Worm (Caenorhabditis elegans) whole organism, L4 larva: ENCODE results near the gene cpt-1.

Experiments
- D1046.2 ChIP-seq: fragments of 200-800 bp; sonication (Bioruptor generic); IDR thresholded peaks from 2 replicates; pipeline ENCODE4 v1.3.6; 2022; ENCODE audit warnings: missing genetic modification characterization, missing compliant biosample characterization
- F26F4.8 ChIP-seq: fragments of 200-800 bp; sonication (Bioruptor generic); conservative IDR thresholded peaks from 2 replicates; pipeline ENCODE4 v1.3.6; 2022; ENCODE audit warnings: missing genetic modification characterization, missing compliant biosample characterization
- F37D6.2 ChIP-seq: sonication (generic microtip); optimal IDR thresholded peaks from 2 replicates; lab custom pipeline; 2016; ENCODE audit warnings: mild to moderate bottlenecking, missing genetic modification characterization, missing compliant biosample characterization
- F44E2.7 ChIP-seq: fragments of 200-800 bp; sonication (Bioruptor generic); IDR thresholded peaks from 2 replicates; pipeline ENCODE4 v2.1.2; 2022; ENCODE audit warnings: missing genetic modification characterization, missing compliant biosample characterization
- F49E8.2 ChIP-seq: sonication (generic microtip); optimal IDR thresholded peaks from 2 replicates; lab custom pipeline; 2016; ENCODE audit warnings: missing compliant biosample characterization, mild to moderate bottlenecking, missing genetic modification characterization, borderline replicate concordance
- Y105C5A.15 ChIP-seq: fragments of 200-800 bp; sonication (Bioruptor generic); IDR thresholded peaks from 2 replicates; pipeline ENCODE4 v1.3.6; 2022; ENCODE audit warnings: missing genetic modification characterization, missing compliant biosample characterization
- Y48G9A.11 ChIP-seq: fragments of 200-800 bp; sonication (Bioruptor generic); IDR thresholded peaks from 2 replicates; pipeline ENCODE4 v1.3.6; 2022; ENCODE audit warnings: missing genetic modification reagents, missing genetic modification characterization, missing compliant biosample characterization
- Y75B8A.6 ChIP-seq: fragments of 200-800 bp; sonication (Bioruptor generic); IDR thresholded peaks from 2 replicates; pipeline ENCODE4 v1.3.6; 2022; ENCODE audit warnings: missing genetic modification reagents, missing genetic modification characterization, missing compliant biosample characterization
- aha-1 ChIP-seq: fragments of 150-350 bp; peaks from one replicate; lab custom pipeline; 2014; ENCODE audit warnings: missing biosample characterization, missing genetic modification characterization
- ama-1 ChIP-seq: fragments of 150-350 bp; optimal IDR thresholded peaks from 2 replicates; lab custom pipeline; 2014; ENCODE audit warnings: inconsistent platforms, mixed read lengths
- arid-1 ChIP-seq: fragments of 200-800 bp; sonication (Bioruptor generic); conservative IDR thresholded peaks from 2 replicates; pipeline ENCODE4 v1.3.6; 2022; ENCODE audit warnings: missing genetic modification reagents, missing genetic modification characterization, missing compliant biosample characterization
- attf-4 ChIP-seq: sonication (generic microtip); optimal IDR thresholded peaks from 3 replicates; lab custom pipeline; 2017; ENCODE audit warnings: missing biosample characterization, missing genetic modification characterization
- ceh-20 ChIP-seq: fragments of 200-800 bp; sonication (Bioruptor generic); IDR thresholded peaks from 2 replicates; pipeline ENCODE4 v1.3.6; 2022; ENCODE audit warnings: missing genetic modification reagents, missing genetic modification characterization, missing compliant biosample characterization
- ces-1 ChIP-seq: fragments of 150-350 bp; sonication (generic microtip); optimal IDR thresholded peaks from 4 replicates; lab custom pipeline; 2014; ENCODE audit warnings: missing biosample characterization, missing genetic modification reagents, missing genetic modification characterization
- daf-16 ChIP-seq, 3 experiments: sonication (generic microtip); optimal IDR thresholded peaks; 2 replicates each; lab custom pipeline; 2016 to 2017; ENCODE audit warnings: missing genetic modification characterization in 3 of 3, missing genetic modification reagents in 3 of 3, mild to moderate bottlenecking in 2 of 3, missing compliant biosample characterization in 2 of 3, missing biosample characterization in 1 of 3, moderate library complexity in 1 of 3
- dmd-6 ChIP-seq: fragments of 200-800 bp; sonication (Bioruptor generic); IDR thresholded peaks from 2 replicates; pipeline ENCODE4 v1.3.6; 2022; ENCODE audit warnings: missing genetic modification reagents, missing genetic modification characterization, missing compliant biosample characterization
- dmd-9 ChIP-seq: fragments of 200-800 bp; sonication (Bioruptor generic); IDR thresholded peaks from 2 replicates; pipeline ENCODE4 v1.3.6; 2022; ENCODE audit warnings: missing genetic modification reagents, missing genetic modification characterization, missing compliant biosample characterization
- duxl-1 ChIP-seq: sonication (generic microtip); optimal IDR thresholded peaks from 2 replicates; lab custom pipeline; 2016; ENCODE audit warnings: mild to moderate bottlenecking, missing genetic modification characterization, moderate library complexity, missing compliant biosample characterization; ENCODE audit not compliant: poor library complexity
- egl-43 ChIP-seq: fragments of 200-800 bp; sonication (Bioruptor generic); IDR thresholded peaks from 2 replicates; pipeline ENCODE4 v1.3.6; 2022; ENCODE audit warnings: missing genetic modification reagents, missing genetic modification characterization, missing compliant biosample characterization
- fos-1 ChIP-seq: fragments of 150-350 bp; optimal IDR thresholded peaks from 2 replicates; lab custom pipeline; 2014; ENCODE audit warnings: missing biosample characterization, missing genetic modification characterization
- gei-8 ChIP-seq: fragments of 200-800 bp; sonication (Bioruptor generic); optimal IDR thresholded peaks from 2 replicates; lab custom pipeline; 2018; ENCODE audit warnings: mild to moderate bottlenecking, missing genetic modification characterization, missing compliant biosample characterization
- hlh-30 ChIP-seq: sonication (generic microtip); optimal IDR thresholded peaks from 2 replicates; lab custom pipeline; 2017; ENCODE audit warnings: antibody characterized with exemption, mild to moderate bottlenecking, missing genetic modification characterization, missing compliant biosample characterization; ENCODE audit not compliant: insufficient read depth
- hmg-1.1 ChIP-seq: fragments of 200-800 bp; sonication (Bioruptor generic); IDR thresholded peaks from 2 replicates; pipeline ENCODE4 v1.3.6; 2022; ENCODE audit warnings: missing genetic modification reagents, missing genetic modification characterization, missing compliant biosample characterization
- jun-1 ChIP-seq: fragments of 150-350 bp; optimal IDR thresholded peaks from 2 replicates; lab custom pipeline; 2014; ENCODE audit warnings: missing biosample characterization, missing genetic modification reagents, missing genetic modification characterization
- lin-13 ChIP-seq: fragments of 150-350 bp; optimal IDR thresholded peaks from 2 replicates; lab custom pipeline; 2014; ENCODE audit warnings: missing biosample characterization, missing genetic modification reagents, missing genetic modification characterization
- lin-29 ChIP-seq: fragments of 200-800 bp; sonication (Bioruptor generic); IDR thresholded peaks from 2 replicates; pipeline ENCODE4 v1.3.6; 2022; ENCODE audit warnings: missing genetic modification reagents, missing genetic modification characterization, missing compliant biosample characterization
- lin-39 ChIP-seq: fragments of 150-350 bp; optimal IDR thresholded peaks from 2 replicates; lab custom pipeline; 2014; ENCODE audit warnings: missing biosample characterization, missing genetic modification reagents, missing genetic modification characterization
- madf-9 ChIP-seq: fragments of 200-800 bp; sonication (Bioruptor generic); conservative IDR thresholded peaks from 2 replicates; pipeline ENCODE4 v1.3.6; 2022; ENCODE audit warnings: missing genetic modification reagents, missing genetic modification characterization, missing compliant biosample characterization
- mdl-1 ChIP-seq, 2 experiments: fragments of 150-350 bp in 1 of 2; sonication (generic microtip) in 1 of 2; optimal IDR thresholded peaks; 2 replicates each; lab custom pipeline; 2014 to 2017; ENCODE audit warnings: missing biosample characterization in 2 of 2, missing genetic modification characterization in 2 of 2
- mdt-29 ChIP-seq: fragments of 200-800 bp; sonication (Bioruptor generic); IDR thresholded peaks from 2 replicates; pipeline ENCODE4 v1.3.6; 2022; ENCODE audit warnings: missing genetic modification reagents, missing genetic modification characterization, missing compliant biosample characterization
- mep-1 ChIP-seq: fragments of 150-350 bp; sonication (generic microtip); optimal IDR thresholded peaks from 3 replicates; lab custom pipeline; 2014; ENCODE audit warnings: missing biosample characterization, missing genetic modification characterization
- mes-2 ChIP-seq: sonication (generic microtip); optimal IDR thresholded peaks from 2 replicates; lab custom pipeline; 2016; ENCODE audit warnings: missing genotype, mild to moderate bottlenecking, missing genetic modification characterization, missing compliant biosample characterization; ENCODE audit not compliant: poor library complexity, severe bottlenecking
- mxl-2 ChIP-seq: fragments of 200-800 bp; sonication (Bioruptor generic); conservative IDR thresholded peaks from 2 replicates; pipeline ENCODE4 v1.3.6; 2022; ENCODE audit warnings: missing genetic modification reagents, missing genetic modification characterization, missing compliant biosample characterization
- mxl-3 ChIP-seq: fragments of 200-800 bp; sonication (Bioruptor generic); optimal IDR thresholded peaks from 2 replicates; lab custom pipeline; 2018; ENCODE audit warnings: mild to moderate bottlenecking, missing genetic modification characterization, missing compliant biosample characterization
- nhr-237 ChIP-seq: sonication (generic microtip); optimal IDR thresholded peaks from 2 replicates; lab custom pipeline; 2017; ENCODE audit warnings: missing biosample characterization, missing genetic modification characterization
- nhr-28 ChIP-seq: fragments of 150-350 bp; optimal IDR thresholded peaks from 2 replicates; lab custom pipeline; 2014; ENCODE audit warnings: missing biosample characterization, missing genetic modification characterization
- nhr-41 ChIP-seq: fragments of 200-800 bp; sonication (Bioruptor generic); IDR thresholded peaks from 2 replicates; pipeline ENCODE4 v1.3.6; 2022; ENCODE audit warnings: missing genetic modification reagents, missing genetic modification characterization, missing compliant biosample characterization
- nhr-6 ChIP-seq: fragments of 150-350 bp; optimal IDR thresholded peaks from 2 replicates; lab custom pipeline; 2014; ENCODE audit warnings: missing biosample characterization, missing genetic modification characterization
- nhr-76 ChIP-seq: fragments of 150-350 bp; optimal IDR thresholded peaks from 2 replicates; lab custom pipeline; 2014; ENCODE audit warnings: missing biosample characterization, missing genetic modification characterization
- php-3 ChIP-seq: fragments of 200-800 bp; sonication (Bioruptor generic); IDR thresholded peaks from 2 replicates; pipeline ENCODE4 v1.3.6; 2022; ENCODE audit warnings: missing genetic modification reagents, missing genetic modification characterization, missing compliant biosample characterization
- rbr-2 ChIP-seq: sonication (generic microtip); optimal IDR thresholded peaks from 2 replicates; lab custom pipeline; 2016; ENCODE audit warnings: missing genotype, missing genetic modification characterization, missing compliant biosample characterization
- saeg-2 ChIP-seq: fragments of 200-800 bp; sonication (Bioruptor generic); IDR thresholded peaks from 2 replicates; pipeline ENCODE4 v1.3.6; 2022; ENCODE audit warnings: missing genetic modification reagents, missing genetic modification characterization, missing compliant biosample characterization
- sdz-12 ChIP-seq: fragments of 200-800 bp; sonication (Bioruptor generic); optimal IDR thresholded peaks from 2 replicates; lab custom pipeline; 2018; ENCODE audit warnings: mild to moderate bottlenecking, missing genetic modification characterization, missing compliant biosample characterization
- snpc-1.2 ChIP-seq: fragments of 200-800 bp; sonication (Bioruptor generic); IDR thresholded peaks from 2 replicates; pipeline ENCODE4 v1.3.6; 2022; ENCODE audit warnings: missing genetic modification reagents, missing genetic modification characterization, missing compliant biosample characterization
- snpc-4 ChIP-seq: fragments of 150-350 bp; optimal IDR thresholded peaks from 2 replicates; lab custom pipeline; 2014; ENCODE audit warnings: missing biosample characterization, missing genetic modification characterization
- tra-1 ChIP-seq: fragments of 200-800 bp; sonication (Bioruptor generic); IDR thresholded peaks from 2 replicates; pipeline ENCODE4 v1.3.6; 2022; ENCODE audit warnings: missing genetic modification reagents, missing genetic modification characterization, missing compliant biosample characterization
- unc-39 ChIP-seq: sonication (generic microtip); optimal IDR thresholded peaks from 2 replicates; lab custom pipeline; 2017; ENCODE audit warnings: missing biosample characterization, missing genetic modification characterization
- vab-7 ChIP-seq: fragments of 200-800 bp; sonication (Bioruptor generic); IDR thresholded peaks from 2 replicates; pipeline ENCODE4 v1.3.6; 2022; ENCODE audit warnings: missing genetic modification reagents, missing genetic modification characterization, missing compliant biosample characterization
- zag-1 ChIP-seq: fragments of 150-350 bp; optimal IDR thresholded peaks from 2 replicates; lab custom pipeline; 2014; ENCODE audit warnings: missing biosample characterization, missing genetic modification characterization
- zfp-2 ChIP-seq: sonication (generic microtip); optimal IDR thresholded peaks from 2 replicates; lab custom pipeline; 2016; ENCODE audit warnings: mild to moderate bottlenecking, missing genetic modification characterization, missing compliant biosample characterization
- zfp-3 ChIP-seq: fragments of 200-800 bp; sonication (Bioruptor generic); conservative IDR thresholded peaks from 2 replicates; pipeline ENCODE4 v1.3.6; 2022; ENCODE audit warnings: missing genetic modification reagents, missing genetic modification characterization, missing compliant biosample characterization
- ztf-7 ChIP-seq: fragments of 150-350 bp; optimal IDR thresholded peaks from 2 replicates; lab custom pipeline; 2014; ENCODE audit warnings: missing biosample characterization, missing genetic modification characterization

Gene cpt-1

ce11 chrII:12768167-12768712, 28.0 kb downstream of the cpt-1 start, which contains the start of the genes vps-2 and tiar-2 (continued):
- TF ChIP-seq vab-7 (GFP tag; lab: Robert Waterston, UW) (no peak), mdl-1 (tag; optimal IDR thresholded peaks at IDR 0.05; lab: Kevin White, UChicago) (no peak), nhr-41 (GFP tag; lab: Robert Waterston, UW) (no peak), madf-9 (GFP tag; lab: Robert Waterston, UW) (no peak), F37D6.2 (peak; percentile 41), sdz-12 (GFP tag; lab: Kevin White, UChicago) (no peak), rbr-2 (tag; lab: Kevin White, UChicago) (peak; percentile 62), dmd-6 (GFP tag; lab: Robert Waterston, UW) (no peak), ceh-20 (no peak), daf-16 (GFP tag; optimal IDR thresholded peaks at IDR 0.05; lab: Kevin White, UChicago) (no peak), daf-16 (tag; optimal IDR thresholded peaks at IDR 0.05; lab: Kevin White, UChicago) (peak; percentile 41), gei-8 (GFP tag; lab: Kevin White, UChicago) (no peak), snpc-4 (tag; lab: Kevin White, UChicago) (no peak), F26F4.8 (GFP tag; lab: Robert Waterston, UW) (no peak), ces-1 (peak; percentile 71), attf-4 (tag; lab: Kevin White, UChicago) (no peak), Y105C5A.15 (GFP tag; lab: Robert Waterston, UW) (no peak), F44E2.7 (no peak), Y48G9A.11 (GFP tag; lab: Robert Waterston, UW) (no peak), zfp-2 (no peak), nhr-6 (tag; lab: Kevin White, UChicago) (no peak), lin-13 (GFP tag; lab: Kevin White, UChicago) (no peak), aha-1 (tag; lab: Kevin White, UChicago) (no peak), mxl-2 (GFP tag; lab: Robert Waterston, UW) (no peak), dmd-9 (no peak), mep-1 (tag; lab: Kevin White, UChicago) (peak; percentile 77), egl-43 (GFP tag; lab: Robert Waterston, UW) (no peak), unc-39 (tag; lab: Kevin White, UChicago) (no peak), mxl-3 (GFP tag; lab: Kevin White, UChicago) (no peak), ama-1 (lab: Kevin White, UChicago) (no peak), jun-1 (tag; lab: Kevin White, UChicago) (no peak), D1046.2 (GFP tag; lab: Robert Waterston, UW) (no peak), duxl-1 (no peak), mes-2 (tag; lab: Kevin White, UChicago) (peak; percentile 46), lin-29 (no peak), nhr-237 (tag; lab: Kevin White, UChicago) (no peak), F49E8.2 (no peak), zag-1 (tag; lab: Kevin White, UChicago) (no peak), ztf-7 (tag; lab: Kevin White, UChicago) (peak; percentile 80), hlh-30 (tag; lab: Kevin White, UChicago) (peak; percentile 59), zfp-3 (GFP tag; lab: Robert Waterston, UW) (no peak), fos-1 (peak; percentile 75), nhr-28 (tag; lab: Kevin White, UChicago) (peak; percentile 46), saeg-2 (GFP tag; lab: Robert Waterston, UW) (no peak), mdt-29 (no peak), hmg-1.1 (GFP tag; lab: Robert Waterston, UW) (no peak), tra-1 (GFP tag; lab: Robert Waterston, UW) (no peak), snpc-1.2 (no peak), lin-39 (tag; lab: Kevin White, UChicago) (no peak), nhr-76 (tag; lab: Kevin White, UChicago) (no peak), Y75B8A.6 (GFP tag; lab: Robert Waterston, UW) (no peak), arid-1 (no peak), php-3 (GFP tag; lab: Robert Waterston, UW) (no peak)
